Worm (Caenorhabditis elegans) whole organism, L4 larva: ENCODE measurements around the gene har-1.

Experiments used
- F10B5.3 ChIP-seq: sonication (generic microtip); optimal IDR thresholded peaks from 2 replicates; lab custom pipeline; 2016; ENCODE audit warnings: mild to moderate bottlenecking, missing genetic modification characterization, missing compliant biosample characterization
- F44E2.7 ChIP-seq: fragments of 200-800 bp; sonication (Bioruptor generic); IDR thresholded peaks from 2 replicates; pipeline ENCODE4 v2.1.2; 2022; ENCODE audit warnings: missing genetic modification characterization, missing compliant biosample characterization
- F49E8.2 ChIP-seq: sonication (generic microtip); optimal IDR thresholded peaks from 2 replicates; lab custom pipeline; 2016; ENCODE audit warnings: missing compliant biosample characterization, mild to moderate bottlenecking, missing genetic modification characterization, borderline replicate concordance
- Y105C5A.15 ChIP-seq: fragments of 200-800 bp; sonication (Bioruptor generic); IDR thresholded peaks from 2 replicates; pipeline ENCODE4 v1.3.6; 2022; ENCODE audit warnings: missing genetic modification characterization, missing compliant biosample characterization
- Y48G9A.11 ChIP-seq: fragments of 200-800 bp; sonication (Bioruptor generic); IDR thresholded peaks from 2 replicates; pipeline ENCODE4 v1.3.6; 2022; ENCODE audit warnings: missing genetic modification reagents, missing genetic modification characterization, missing compliant biosample characterization
- Y5F2A.4 ChIP-seq: fragments of 200-800 bp; sonication (Bioruptor generic); optimal IDR thresholded peaks from 2 replicates; lab custom pipeline; 2018; ENCODE audit warnings: mild to moderate bottlenecking, missing genetic modification characterization, missing compliant biosample characterization
- aly-2 ChIP-seq: sonication (generic microtip); optimal IDR thresholded peaks from 2 replicates; lab custom pipeline; 2018; ENCODE audit warnings: missing biosample characterization, missing genetic modification characterization
- ama-1 ChIP-seq: fragments of 150-350 bp; optimal IDR thresholded peaks from 2 replicates; lab custom pipeline; 2014; ENCODE audit warnings: inconsistent platforms, mixed read lengths
- arid-1 ChIP-seq: fragments of 200-800 bp; sonication (Bioruptor generic); conservative IDR thresholded peaks from 2 replicates; pipeline ENCODE4 v1.3.6; 2022; ENCODE audit warnings: missing genetic modification reagents, missing genetic modification characterization, missing compliant biosample characterization
- ctbp-1 ChIP-seq: fragments of 200-800 bp; sonication (Bioruptor generic); IDR thresholded peaks from 2 replicates; pipeline ENCODE4 v1.3.6; 2022; ENCODE audit warnings: missing genetic modification reagents, missing genetic modification characterization, missing compliant biosample characterization
- daf-12 ChIP-seq: fragments of 150-350 bp; optimal IDR thresholded peaks from 2 replicates; lab custom pipeline; 2014; ENCODE audit warnings: missing biosample characterization, missing genetic modification reagents, missing genetic modification characterization
- daf-16 ChIP-seq, 3 experiments: sonication (generic microtip); optimal IDR thresholded peaks; 2 replicates each; lab custom pipeline; 2016 to 2017; ENCODE audit warnings: missing genetic modification characterization in 3 of 3, missing genetic modification reagents in 3 of 3, mild to moderate bottlenecking in 2 of 3, missing compliant biosample characterization in 2 of 3, missing biosample characterization in 1 of 3, moderate library complexity in 1 of 3
- daf-19 ChIP-seq: fragments of 200-800 bp; sonication (Bioruptor generic); conservative IDR thresholded peaks from 2 replicates; pipeline ENCODE4 v1.3.6; 2022; ENCODE audit warnings: missing genetic modification characterization, missing compliant biosample characterization
- dmd-8 ChIP-seq: fragments of 200-800 bp; sonication (Bioruptor generic); IDR thresholded peaks from 2 replicates; pipeline ENCODE4 v1.3.6; 2022; ENCODE audit warnings: missing genetic modification characterization, missing compliant biosample characterization
- egl-43 ChIP-seq: fragments of 200-800 bp; sonication (Bioruptor generic); IDR thresholded peaks from 2 replicates; pipeline ENCODE4 v1.3.6; 2022; ENCODE audit warnings: missing genetic modification reagents, missing genetic modification characterization, missing compliant biosample characterization
- fos-1 ChIP-seq: fragments of 150-350 bp; optimal IDR thresholded peaks from 2 replicates; lab custom pipeline; 2014; ENCODE audit warnings: missing biosample characterization, missing genetic modification characterization
- hlh-11 ChIP-seq: fragments of 200-800 bp; sonication (Bioruptor generic); optimal IDR thresholded peaks from 2 replicates; lab custom pipeline; 2018; ENCODE audit warnings: mild to moderate bottlenecking, missing genetic modification characterization, missing compliant biosample characterization
- lim-7 ChIP-seq: fragments of 200-800 bp; sonication (Bioruptor generic); IDR thresholded peaks from 2 replicates; pipeline ENCODE4 v1.3.6; 2022; ENCODE audit warnings: missing genetic modification characterization, missing compliant biosample characterization
- lin-1 ChIP-seq: fragments of 200-800 bp; sonication (Bioruptor generic); IDR thresholded peaks from 2 replicates; pipeline ENCODE4 v1.3.6; 2022; ENCODE audit warnings: missing genetic modification reagents, missing genetic modification characterization, missing compliant biosample characterization
- lin-29 ChIP-seq: fragments of 200-800 bp; sonication (Bioruptor generic); IDR thresholded peaks from 2 replicates; pipeline ENCODE4 v1.3.6; 2022; ENCODE audit warnings: missing genetic modification reagents, missing genetic modification characterization, missing compliant biosample characterization
- lin-38 ChIP-seq: fragments of 200-800 bp; sonication (Bioruptor generic); IDR thresholded peaks from 2 replicates; pipeline ENCODE4 v1.3.6; 2022; ENCODE audit warnings: missing genetic modification reagents, missing genetic modification characterization, missing compliant biosample characterization
- lin-39 ChIP-seq: fragments of 150-350 bp; optimal IDR thresholded peaks from 2 replicates; lab custom pipeline; 2014; ENCODE audit warnings: missing biosample characterization, missing genetic modification reagents, missing genetic modification characterization
- madf-9 ChIP-seq: fragments of 200-800 bp; sonication (Bioruptor generic); conservative IDR thresholded peaks from 2 replicates; pipeline ENCODE4 v1.3.6; 2022; ENCODE audit warnings: missing genetic modification reagents, missing genetic modification characterization, missing compliant biosample characterization
- mes-2 ChIP-seq: sonication (generic microtip); optimal IDR thresholded peaks from 2 replicates; lab custom pipeline; 2016; ENCODE audit warnings: missing genotype, mild to moderate bottlenecking, missing genetic modification characterization, missing compliant biosample characterization; ENCODE audit not compliant: poor library complexity, severe bottlenecking
- nhr-102 ChIP-seq: sonication (generic microtip); optimal IDR thresholded peaks from 2 replicates; lab custom pipeline; 2016; ENCODE audit warnings: mild to moderate bottlenecking, missing genetic modification characterization, moderate library complexity, missing compliant biosample characterization
- nhr-111 ChIP-seq: fragments of 200-800 bp; sonication (Bioruptor generic); optimal IDR thresholded peaks from 2 replicates; lab custom pipeline; 2018; ENCODE audit warnings: mild to moderate bottlenecking, missing genetic modification characterization, missing compliant biosample characterization
- nhr-41 ChIP-seq: fragments of 200-800 bp; sonication (Bioruptor generic); IDR thresholded peaks from 2 replicates; pipeline ENCODE4 v1.3.6; 2022; ENCODE audit warnings: missing genetic modification reagents, missing genetic modification characterization, missing compliant biosample characterization
- nhr-6 ChIP-seq: fragments of 150-350 bp; optimal IDR thresholded peaks from 2 replicates; lab custom pipeline; 2014; ENCODE audit warnings: missing biosample characterization, missing genetic modification characterization
- nhr-76 ChIP-seq: fragments of 150-350 bp; optimal IDR thresholded peaks from 2 replicates; lab custom pipeline; 2014; ENCODE audit warnings: missing biosample characterization, missing genetic modification characterization
- pha-4 ChIP-seq, 2 experiments: fragments of 150-350 bp in 1 of 2; fragments of 200-800 bp in 1 of 2; sonication (Bioruptor generic) in 1 of 2; IDR thresholded peaks in 1 of 2; optimal IDR thresholded peaks in 1 of 2; 2 replicates each; pipeline versions ENCODE4 v1.3.6 to Lab custom; 2014 to 2022; ENCODE audit warnings: missing genetic modification characterization in 2 of 2, missing genetic modification reagents in 2 of 2, missing biosample characterization in 1 of 2, missing compliant biosample characterization in 1 of 2
- rbr-2 ChIP-seq: sonication (generic microtip); optimal IDR thresholded peaks from 2 replicates; lab custom pipeline; 2016; ENCODE audit warnings: missing genotype, missing genetic modification characterization, missing compliant biosample characterization
- snpc-1.2 ChIP-seq: fragments of 200-800 bp; sonication (Bioruptor generic); IDR thresholded peaks from 2 replicates; pipeline ENCODE4 v1.3.6; 2022; ENCODE audit warnings: missing genetic modification reagents, missing genetic modification characterization, missing compliant biosample characterization
- tag-97 ChIP-seq: fragments of 200-800 bp; sonication (Bioruptor generic); IDR thresholded peaks from 2 replicates; pipeline ENCODE4 v1.3.6; 2022; ENCODE audit warnings: missing genetic modification characterization, missing compliant biosample characterization
- unc-130 ChIP-seq: sonication (generic microtip); optimal IDR thresholded peaks from 2 replicates; lab custom pipeline; 2016; ENCODE audit warnings: missing genetic modification reagents, missing genetic modification characterization, missing compliant biosample characterization
- unc-39 ChIP-seq: sonication (generic microtip); optimal IDR thresholded peaks from 2 replicates; lab custom pipeline; 2017; ENCODE audit warnings: missing biosample characterization, missing genetic modification characterization
- vab-7 ChIP-seq: fragments of 200-800 bp; sonication (Bioruptor generic); IDR thresholded peaks from 2 replicates; pipeline ENCODE4 v1.3.6; 2022; ENCODE audit warnings: missing genetic modification reagents, missing genetic modification characterization, missing compliant biosample characterization
- zfp-2 ChIP-seq: sonication (generic microtip); optimal IDR thresholded peaks from 2 replicates; lab custom pipeline; 2016; ENCODE audit warnings: mild to moderate bottlenecking, missing genetic modification characterization, missing compliant biosample characterization
- zip-11 ChIP-seq: fragments of 200-800 bp; sonication (Bioruptor generic); IDR thresholded peaks from 2 replicates; pipeline ENCODE4 v1.3.6; 2022; ENCODE audit warnings: missing genetic modification characterization, missing compliant biosample characterization
- ztf-11 ChIP-seq: fragments of 150-350 bp; optimal IDR thresholded peaks from 2 replicates; lab custom pipeline; 2014; ENCODE audit warnings: missing biosample characterization, missing genetic modification characterization

Gene har-1

ce11 chrIII:4170903-4171377, 19.1 kb downstream of the har-1 start, which contains the start of the genes rnf-121 and C16C10.4 (continued):
- TF ChIP-seq arid-1 (GFP tag; lab: Robert Waterston, UW) (peak; percentile 81), aly-2 (no peak), Y48G9A.11 (GFP tag; lab: Robert Waterston, UW) (peak; percentile 63; the same call in 1 of the 2 replicates), zfp-2 (no peak), madf-9 (no peak), zip-11 (GFP tag; lab: Robert Waterston, UW) (no peak), ama-1 (lab: Kevin White, UChicago) (peak; percentile 9), mes-2 (peak; percentile 95), nhr-111 (no peak), lim-7 (peak; percentile 58; the same call in 1 of the 2 replicates), nhr-6 (tag; lab: Kevin White, UChicago) (peak; percentile 67), nhr-76 (tag; lab: Kevin White, UChicago) (no peak), pha-4 (GFP tag; IDR thresholded peaks at IDR 0.05; lab: Robert Waterston, UW) (peak; percentile 50; the same call in 1 of the 2 replicates), pha-4 (tag; optimal IDR thresholded peaks at IDR 0.05; lab: Kevin White, UChicago) (no peak), nhr-41 (GFP tag; lab: Robert Waterston, UW) (no peak), daf-19 (GFP tag; lab: Robert Waterston, UW) (0 out of 2 replicates have a peak, but pooled peaks have one; percentile 54), rbr-2 (tag; lab: Kevin White, UChicago) (peak; percentile 54), hlh-11 (no peak), lin-1 (GFP tag; lab: Robert Waterston, UW) (no peak), dmd-8 (GFP tag; lab: Robert Waterston, UW) (no peak), nhr-102 (tag; lab: Kevin White, UChicago) (peak; percentile 67), lin-38 (GFP tag; lab: Robert Waterston, UW) (peak; percentile 74), F10B5.3 (tag; lab: Kevin White, UChicago) (peak; percentile 37), vab-7 (GFP tag; lab: Robert Waterston, UW) (peak; percentile 40; the same call in 1 of the 2 replicates), fos-1 (tag; lab: Kevin White, UChicago) (no peak), Y5F2A.4 (GFP tag; lab: Kevin White, UChicago) (peak; percentile 43)

ce11 chrIII:4172210-4172609, 20.4 kb downstream of the har-1 start:
- TF ChIP-seq ctbp-1 (0 out of 2 replicates have a peak, but pooled peaks have one; percentile 29), pha-4 (GFP tag; IDR thresholded peaks at IDR 0.05; lab: Robert Waterston, UW) (0 out of 2 replicates have a peak, but pooled peaks have one; percentile 56), pha-4 (tag; optimal IDR thresholded peaks at IDR 0.05; lab: Kevin White, UChicago) (no peak), lin-29 (GFP tag; lab: Robert Waterston, UW) (no peak), daf-16 (GFP tag; optimal IDR thresholded peaks at IDR 0.05; lab: Kevin White, UChicago) (peak in 1 of 2 experiments; percentile 36), daf-16 (tag; optimal IDR thresholded peaks at IDR 0.05; lab: Kevin White, UChicago) (no peak), Y48G9A.11 (GFP tag; lab: Robert Waterston, UW) (peak; percentile 60), F49E8.2 (tag; lab: Kevin White, UChicago) (peak; percentile 83), tag-97 (GFP tag; lab: Robert Waterston, UW) (no peak), arid-1 (GFP tag; lab: Robert Waterston, UW) (peak; percentile 45; the same call in 1 of the 2 replicates), unc-39 (tag; lab: Kevin White, UChicago) (no peak), lin-1 (GFP tag; lab: Robert Waterston, UW) (peak; percentile 39; the same call in 1 of the 2 replicates), unc-130 (GFP tag; lab: Kevin White, UChicago) (peak; percentile 45), Y105C5A.15 (GFP tag; lab: Robert Waterston, UW) (0 out of 2 replicates have a peak, but pooled peaks have one; percentile 63), Y5F2A.4 (GFP tag; lab: Kevin White, UChicago) (peak; percentile 18), snpc-1.2 (GFP tag; lab: Robert Waterston, UW) (peak; percentile 66; the same call in 1 of the 2 replicates), lin-39 (tag; lab: Kevin White, UChicago) (no peak), F44E2.7 (GFP tag; lab: Robert Waterston, UW) (no peak), daf-12 (tag; lab: Kevin White, UChicago) (no peak), egl-43 (GFP tag; lab: Robert Waterston, UW) (peak; percentile 30; the same call in 1 of the 2 replicates), aly-2 (peak; percentile 84), ztf-11 (tag; lab: Kevin White, UChicago) (no peak), lim-7 (0 out of 2 replicates have a peak, but pooled peaks have one; percentile 6), lin-38 (GFP tag; lab: Robert Waterston, UW) (peak; percentile 68)
